Fruit fly (Drosophila melanogaster) whole organism, embryonic: ENCODE measurements around the gene Oatp30B.

Experiments
- CG10274 ChIP-seq: fragments of 200-800 bp; sonication (Bioruptor generic); optimal IDR thresholded peaks from 3 replicates; lab custom pipeline; 2017; ENCODE audit warnings: missing biosample characterization, mild to moderate bottlenecking, missing genetic modification characterization
- CG11093 ChIP-seq: fragments of 200-800 bp; sonication (Bioruptor generic); IDR thresholded peaks from 3 replicates; pipeline ENCODE4 v1.3.6; 2022; ENCODE audit warnings: missing biosample characterization, missing genetic modification characterization
- CG12104 ChIP-seq: fragments of 200-800 bp; sonication (Bioruptor generic); optimal IDR thresholded peaks from 3 replicates; lab custom pipeline; 2016; ENCODE audit warnings: missing biosample characterization, missing genetic modification characterization
- CG12299 ChIP-seq: fragments of 200-800 bp; sonication (Bioruptor generic); optimal IDR thresholded peaks from 2 replicates; lab custom pipeline; 2018; ENCODE audit warnings: missing biosample characterization, mild to moderate bottlenecking, missing genetic modification characterization
- CG1233 ChIP-seq: fragments of 200-800 bp; sonication (Bioruptor generic); optimal IDR thresholded peaks from 4 replicates; lab custom pipeline; 2018; ENCODE audit warnings: missing biosample characterization, mild to moderate bottlenecking, missing genetic modification characterization
- CG14050 ChIP-seq: fragments of 200-800 bp; sonication (Bioruptor generic); IDR thresholded peaks from 3 replicates; pipeline ENCODE4 v1.3.6; 2022; ENCODE audit warnings: missing biosample characterization, missing genetic modification characterization
- CG17385 ChIP-seq: fragments of 200-800 bp; sonication (Bioruptor generic); optimal IDR thresholded peaks from 3 replicates; lab custom pipeline; 2018; ENCODE audit warnings: missing biosample characterization, mild to moderate bottlenecking, missing genetic modification characterization
- CG18619 ChIP-seq: fragments of 200-800 bp; sonication (Bioruptor generic); optimal IDR thresholded peaks from 3 replicates; lab custom pipeline; 2017; ENCODE audit warnings: missing biosample characterization, mild to moderate bottlenecking, missing genetic modification characterization
- CG2712 ChIP-seq: fragments of 200-800 bp; optimal IDR thresholded peaks from 3 replicates; lab custom pipeline; 2019; ENCODE audit warnings: missing biosample characterization, mild to moderate bottlenecking, missing genetic modification characterization, moderate library complexity
- CG33557 ChIP-seq: fragments of 200-800 bp; sonication (Bioruptor generic); optimal IDR thresholded peaks from 2 replicates; lab custom pipeline; 2019; ENCODE audit warnings: missing biosample characterization, mild to moderate bottlenecking, missing genetic modification characterization, moderate library complexity
- CG3838 ChIP-seq: fragments of 200-800 bp; sonication (Bioruptor generic); optimal IDR thresholded peaks from 3 replicates; lab custom pipeline; 2016; ENCODE audit warnings: missing biosample characterization, missing genetic modification characterization
- CG3995 ChIP-seq: fragments of 200-800 bp; sonication (Bioruptor generic); optimal IDR thresholded peaks from 3 replicates; lab custom pipeline; 2016; ENCODE audit warnings: missing biosample characterization, missing genetic modification characterization
- CG4282 ChIP-seq: fragments of 200-800 bp; sonication (Bioruptor generic); optimal IDR thresholded peaks from 2 replicates; lab custom pipeline; 2016; ENCODE audit warnings: missing biosample characterization, missing genetic modification characterization
- CG4328 ChIP-seq: fragments of 200-800 bp; sonication (Bioruptor generic); optimal IDR thresholded peaks from 3 replicates; lab custom pipeline; 2017; ENCODE audit warnings: missing biosample characterization, missing genetic modification reagents, missing genetic modification characterization
- CG5953 ChIP-seq: fragments of 200-800 bp; sonication (Bioruptor generic); IDR thresholded peaks from 2 replicates; pipeline ENCODE4 v1.3.6; 2022; ENCODE audit warnings: missing biosample characterization, missing genetic modification characterization
- CG6175 ChIP-seq: fragments of 200-800 bp; sonication (Bioruptor generic); IDR thresholded peaks from 3 replicates; pipeline ENCODE4 v1.3.6; 2022; ENCODE audit warnings: missing biosample characterization, missing genetic modification characterization
- CG6254 ChIP-seq: fragments of 200-800 bp; sonication (Bioruptor generic); optimal IDR thresholded peaks from 3 replicates; lab custom pipeline; 2017; ENCODE audit warnings: mild to moderate bottlenecking, missing biosample characterization, missing genetic modification reagents, missing genetic modification characterization
- CG7271 ChIP-seq: fragments of 200-800 bp; sonication (Bioruptor generic); optimal IDR thresholded peaks from 2 replicates; lab custom pipeline; 2018; ENCODE audit warnings: missing biosample characterization, mild to moderate bottlenecking, missing genetic modification characterization, moderate library complexity
- CG8290 ChIP-seq, 3 experiments: fragments of 200-800 bp; sonication (Bioruptor generic); optimal IDR thresholded peaks; 2 replicates each; lab custom pipeline; 2016 to 2019; ENCODE audit warnings: missing biosample characterization in 3 of 3, missing genetic modification characterization in 3 of 3, mild to moderate bottlenecking in 2 of 3, moderate library complexity in 1 of 3
- CG8765 ChIP-seq: fragments of 200-800 bp; sonication (Bioruptor generic); IDR thresholded peaks from 2 replicates; pipeline ENCODE4 v1.3.6; 2022; ENCODE audit warnings: missing biosample characterization, missing genetic modification characterization
- Dref ChIP-seq: fragments of 200-800 bp; sonication (Bioruptor generic); IDR thresholded peaks from 2 replicates; pipeline ENCODE4 v1.3.6; 2022; ENCODE audit warnings: missing biosample characterization, missing genetic modification characterization
- E2f1 ChIP-seq: fragments of 200-800 bp; sonication (Bioruptor generic); IDR thresholded peaks from 2 replicates; pipeline ENCODE4 v1.3.6; 2022; ENCODE audit warnings: missing biosample characterization, missing genetic modification characterization
- Fer3 ChIP-seq: fragments of 200-800 bp; sonication (Bioruptor generic); optimal IDR thresholded peaks from 2 replicates; lab custom pipeline; 2018; ENCODE audit warnings: missing biosample characterization, mild to moderate bottlenecking, missing genetic modification characterization, moderate library complexity
- Gsc ChIP-seq: fragments of 200-800 bp; sonication (Bioruptor generic); IDR thresholded peaks from 2 replicates; pipeline ENCODE4 v1.3.6; 2022; ENCODE audit warnings: missing biosample characterization, missing genetic modification characterization
- Meics ChIP-seq: fragments of 200-800 bp; sonication (Bioruptor generic); optimal IDR thresholded peaks from 2 replicates; lab custom pipeline; 2017; ENCODE audit warnings: missing biosample characterization, mild to moderate bottlenecking, missing genetic modification characterization
- PHDP ChIP-seq: fragments of 200-800 bp; sonication (Bioruptor generic); optimal IDR thresholded peaks from 3 replicates; lab custom pipeline; 2018; ENCODE audit warnings: missing biosample characterization, mild to moderate bottlenecking, missing genetic modification characterization, moderate library complexity
- Pdp1 ChIP-seq, 2 experiments: fragments of 200-800 bp; sonication (Bioruptor generic); optimal IDR thresholded peaks; 3 replicates each; lab custom pipeline; 2016; ENCODE audit warnings: missing biosample characterization in 2 of 2, missing genetic modification characterization in 2 of 2, mild to moderate bottlenecking in 1 of 2, moderate library complexity in 1 of 2
- Rfx ChIP-seq: fragments of 200-800 bp; sonication (Bioruptor generic); IDR thresholded peaks from 2 replicates; pipeline ENCODE4 v1.3.6; 2022; ENCODE audit warnings: missing biosample characterization, missing genetic modification characterization
- Six4 ChIP-seq: fragments of 200-800 bp; sonication (Bioruptor generic); optimal IDR thresholded peaks from 2 replicates; lab custom pipeline; 2016; ENCODE audit warnings: missing biosample characterization, missing genetic modification characterization
- Sry-δ ChIP-seq: fragments of 200-800 bp; sonication (Bioruptor generic); optimal IDR thresholded peaks from 2 replicates; lab custom pipeline; 2016; ENCODE audit warnings: missing biosample characterization, missing genetic modification characterization
- TFAM ChIP-seq: fragments of 200-800 bp; sonication (Bioruptor generic); optimal IDR thresholded peaks from 2 replicates; lab custom pipeline; 2017; ENCODE audit warnings: missing biosample characterization, missing genetic modification characterization, inconsistent platforms
- Tbp ChIP-seq: fragments of >200 bp; optimal IDR thresholded peaks from 2 replicates; lab custom pipeline; 2018; ENCODE audit warnings: missing biosample characterization, missing genetic modification characterization
- al ChIP-seq: fragments of 200-800 bp; sonication (Bioruptor generic); IDR thresholded peaks from 2 replicates; pipeline ENCODE4 v1.3.6; 2022; ENCODE audit warnings: missing biosample characterization, missing genetic modification characterization
- bcd ChIP-seq: fragments of 200-800 bp; sonication (Bioruptor generic); optimal IDR thresholded peaks from 2 replicates; lab custom pipeline; 2017; ENCODE audit warnings: missing biosample characterization, mild to moderate bottlenecking, missing genetic modification characterization
- cad ChIP-seq: fragments of >200 bp; optimal IDR thresholded peaks from 2 replicates; lab custom pipeline; 2017; ENCODE audit warnings: missing biosample characterization, missing genetic modification characterization
- chif ChIP-seq, 2 experiments: fragments of 200-800 bp; sonication (Bioruptor generic); optimal IDR thresholded peaks; 3 replicates each; lab custom pipeline; 2016; ENCODE audit warnings: missing biosample characterization in 2 of 2, missing genetic modification characterization in 2 of 2
- da ChIP-seq: fragments of 200-800 bp; sonication (Bioruptor generic); optimal IDR thresholded peaks from 2 replicates; lab custom pipeline; 2016; ENCODE audit warnings: missing biosample characterization, missing genetic modification characterization
- emc ChIP-seq: fragments of 200-800 bp; sonication (Bioruptor generic); optimal IDR thresholded peaks from 2 replicates; lab custom pipeline; 2016; ENCODE audit warnings: missing biosample characterization, missing genetic modification characterization
- eve ChIP-seq, 2 experiments: fragments of >200 bp; optimal IDR thresholded peaks; 2 replicates each; lab custom pipeline; 2017; ENCODE audit warnings: missing biosample characterization in 2 of 2, missing genetic modification characterization in 2 of 2
- fru ChIP-seq: fragments of >200 bp; optimal IDR thresholded peaks from 2 replicates; lab custom pipeline; 2017
- gcm ChIP-seq: fragments of 200-800 bp; sonication (Bioruptor generic); optimal IDR thresholded peaks from 2 replicates; lab custom pipeline; 2019; ENCODE audit warnings: missing biosample characterization, mild to moderate bottlenecking, missing genetic modification characterization, moderate library complexity
- gt ChIP-seq: fragments of 200-800 bp; sonication (Bioruptor generic); IDR thresholded peaks from 2 replicates; pipeline ENCODE4 v1.3.6; 2022; ENCODE audit warnings: missing biosample characterization, missing genetic modification characterization
- jumu ChIP-seq: fragments of 200-800 bp; sonication (Bioruptor generic); optimal IDR thresholded peaks from 3 replicates; lab custom pipeline; 2016; ENCODE audit warnings: missing biosample characterization, missing genetic modification characterization
- nmo ChIP-seq: fragments of 200-800 bp; sonication (Bioruptor generic); optimal IDR thresholded peaks from 2 replicates; lab custom pipeline; 2018; ENCODE audit warnings: missing biosample characterization, mild to moderate bottlenecking, missing genetic modification characterization, moderate library complexity
- pnt ChIP-seq: fragments of 200-800 bp; sonication (Bioruptor generic); optimal IDR thresholded peaks from 3 replicates; lab custom pipeline; 2016; ENCODE audit warnings: missing biosample characterization, missing genetic modification characterization
- prd ChIP-seq, 3 experiments: fragments of >200 bp in 2 of 3; fragments of 200-800 bp in 1 of 3; sonication (Bioruptor generic) in 1 of 3; optimal IDR thresholded peaks in 2 of 3; IDR thresholded peaks in 1 of 3; 2 replicates in 2 of 3; 3 replicates in 1 of 3; pipeline versions ENCODE4 v1.3.6 to Lab custom; 2017 to 2022; ENCODE audit warnings: missing biosample characterization in 1 of 3, missing genetic modification characterization in 1 of 3
- repo ChIP-seq: fragments of 200-800 bp; sonication (Bioruptor generic); optimal IDR thresholded peaks from 2 replicates; lab custom pipeline; 2016; ENCODE audit warnings: missing biosample characterization, missing genetic modification characterization
- unpg ChIP-seq: fragments of 200-800 bp; sonication (Bioruptor generic); optimal IDR thresholded peaks from 3 replicates; lab custom pipeline; 2018; ENCODE audit warnings: missing biosample characterization, mild to moderate bottlenecking, missing genetic modification characterization, moderate library complexity
- wdn ChIP-seq: fragments of 200-800 bp; sonication (Bioruptor generic); IDR thresholded peaks from 2 replicates; pipeline ENCODE4 v1.3.6; 2022; ENCODE audit warnings: missing biosample characterization, missing genetic modification characterization

The Oatp30B gene

dm6 chr2L:9569588-9570434 lies 48.8 kb downstream of the Oatp30B start (continued):
- TF ChIP-seq CG7271 (peak; percentile 56), al (GFP tag; lab: Robert Waterston, UW) (peak; percentile 91), pnt (peak; percentile 58), Dref (no peak), bcd (peak; percentile 98), cad (GFP tag; lab: Kevin White, UChicago) (no peak), CG2712 (tag; lab: Kevin White, UChicago) (peak; percentile 97), prd (optimal IDR thresholded peaks at IDR 0.05; lab: Kevin White, UChicago) (no peak), prd (GFP tag; IDR thresholded peaks at IDR 0.05; lab: Robert Waterston, UW) (peak; percentile 93), CG6175 (GFP tag; lab: Robert Waterston, UW) (peak; percentile 65; the same call in 2 of the 3 replicates), CG4282 (GFP tag; lab: Kevin White, UChicago) (peak; percentile 93), CG18619 (GFP tag; lab: Kevin White, UChicago) (peak; percentile 97), chif (GFP tag; optimal IDR thresholded peaks at IDR 0.05; lab: Kevin White, UChicago) (peak; percentile 79 to 82), nmo (peak; percentile 98), Gsc (GFP tag; lab: Robert Waterston, UW) (peak; percentile 66), CG14050 (GFP tag; lab: Robert Waterston, UW) (peak; percentile 79), CG1233 (GFP tag; lab: Kevin White, UChicago) (peak; percentile 97), repo (GFP tag; lab: Kevin White, UChicago) (peak; percentile 49), CG3838 (GFP tag; lab: Kevin White, UChicago) (peak; percentile 94), CG8765 (GFP tag; lab: Robert Waterston, UW) (peak; percentile 76), CG6254 (GFP tag; lab: Kevin White, UChicago) (peak; percentile 93), CG3995 (GFP tag; lab: Kevin White, UChicago) (peak; percentile 69), jumu (GFP tag; lab: Kevin White, UChicago) (peak; percentile 74), emc (peak; percentile 32), CG4328 (GFP tag; lab: Kevin White, UChicago) (peak; percentile 95), Tbp (no peak), CG12299 (peak; percentile 95), Rfx (peak; percentile 92), CG5953 (GFP tag; lab: Robert Waterston, UW) (peak; percentile 81; the same call in 1 of the 2 replicates), Meics (peak; percentile 98), wdn (no peak; the same call in 1 of the 2 replicates), TFAM (GFP tag; lab: Kevin White, UChicago) (peak; percentile 84), eve (GFP tag; optimal IDR thresholded peaks at IDR 0.05; lab: Kevin White, UChicago) (peak in 1 of 2 experiments; percentile 24), gt (GFP tag; lab: Robert Waterston, UW) (peak; percentile 38), PHDP (tag; lab: Kevin White, UChicago) (peak; percentile 96), CG10274 (peak; percentile 92), da (peak; percentile 21), Sry-δ (GFP tag; lab: Kevin White, UChicago) (peak; percentile 38), CG17385 (GFP tag; lab: Kevin White, UChicago) (peak; percentile 95), CG8290 (GFP tag; optimal IDR thresholded peaks at IDR 0.05; lab: Kevin White, UChicago) (peak; percentile 92), CG8290 (tag; optimal IDR thresholded peaks at IDR 0.05; lab: Kevin White, UChicago) (peak; percentile 59 to 76), CG11093 (GFP tag; lab: Robert Waterston, UW) (peak; percentile 77), Fer3 (tag; lab: Kevin White, UChicago) (peak; percentile 96), Six4 (GFP tag; lab: Kevin White, UChicago) (peak; percentile 95), Pdp1 (GFP tag; optimal IDR thresholded peaks at IDR 0.05; lab: Kevin White, UChicago) (peak; percentile 77 to 87), fru (lab: Kevin White, UChicago) (no peak), gcm (GFP tag; lab: Kevin White, UChicago) (peak; percentile 99), unpg (peak; percentile 96), E2f1 (GFP tag; lab: Robert Waterston, UW) (peak; percentile 89), CG12104 (GFP tag; lab: Kevin White, UChicago) (peak; percentile 97), CG33557 (GFP tag; lab: Kevin White, UChicago) (peak; percentile 88)
